Worm (Caenorhabditis elegans) whole organism, L4 larva: ENCODE measurements around the gene C49C8.3.

Experiments used
- F37D6.2 ChIP-seq: sonication (generic microtip); optimal IDR thresholded peaks from 2 replicates; lab custom pipeline; 2016; ENCODE audit warnings: mild to moderate bottlenecking, missing genetic modification characterization, missing compliant biosample characterization
- R02D3.7 ChIP-seq: fragments of 150-350 bp; sonication (generic microtip); optimal IDR thresholded peaks from 3 replicates; lab custom pipeline; 2014; ENCODE audit warnings: missing biosample characterization, missing genetic modification characterization
- T20F7.1 ChIP-seq: fragments of 200-800 bp; sonication (Bioruptor generic); optimal IDR thresholded peaks from 2 replicates; lab custom pipeline; 2018; ENCODE audit warnings: mild to moderate bottlenecking, missing genetic modification characterization, missing compliant biosample characterization
- T26A8.4 ChIP-seq: fragments of 200-800 bp; sonication (Bioruptor generic); IDR thresholded peaks from 2 replicates; pipeline ENCODE4 v1.3.6; 2022; ENCODE audit warnings: missing genetic modification characterization, missing compliant biosample characterization
- Y105C5A.15 ChIP-seq: fragments of 200-800 bp; sonication (Bioruptor generic); IDR thresholded peaks from 2 replicates; pipeline ENCODE4 v1.3.6; 2022; ENCODE audit warnings: missing genetic modification characterization, missing compliant biosample characterization
- Y48G9A.11 ChIP-seq: fragments of 200-800 bp; sonication (Bioruptor generic); IDR thresholded peaks from 2 replicates; pipeline ENCODE4 v1.3.6; 2022; ENCODE audit warnings: missing genetic modification reagents, missing genetic modification characterization, missing compliant biosample characterization
- ZK546.5 ChIP-seq, 2 experiments: sonication (generic microtip); optimal IDR thresholded peaks; 2 replicates each; lab custom pipeline; 2017; ENCODE audit warnings: missing biosample characterization in 2 of 2, missing genetic modification characterization in 2 of 2
- aha-1 ChIP-seq: fragments of 150-350 bp; peaks from one replicate; lab custom pipeline; 2014; ENCODE audit warnings: missing biosample characterization, missing genetic modification characterization
- arid-1 ChIP-seq: fragments of 200-800 bp; sonication (Bioruptor generic); conservative IDR thresholded peaks from 2 replicates; pipeline ENCODE4 v1.3.6; 2022; ENCODE audit warnings: missing genetic modification reagents, missing genetic modification characterization, missing compliant biosample characterization
- ceh-20 ChIP-seq: fragments of 200-800 bp; sonication (Bioruptor generic); IDR thresholded peaks from 2 replicates; pipeline ENCODE4 v1.3.6; 2022; ENCODE audit warnings: missing genetic modification reagents, missing genetic modification characterization, missing compliant biosample characterization
- ceh-28 ChIP-seq: fragments of 150-350 bp; optimal IDR thresholded peaks from 2 replicates; lab custom pipeline; 2014; ENCODE audit warnings: missing biosample characterization, missing genetic modification reagents, missing genetic modification characterization
- ceh-62 ChIP-seq: sonication (generic microtip); optimal IDR thresholded peaks from 2 replicates; lab custom pipeline; 2017; ENCODE audit warnings: missing biosample characterization, missing genetic modification characterization
- cey-2 ChIP-seq: sonication (generic microtip); optimal IDR thresholded peaks from 3 replicates; lab custom pipeline; 2017; ENCODE audit warnings: missing genetic modification characterization, mild to moderate bottlenecking, missing compliant biosample characterization, antibody characterized with exemption, borderline replicate concordance; ENCODE audit not compliant: insufficient read depth
- dve-1 ChIP-seq: sonication (generic microtip); optimal IDR thresholded peaks from 2 replicates; lab custom pipeline; 2017; ENCODE audit warnings: antibody characterized with exemption, mild to moderate bottlenecking, missing genetic modification characterization, missing compliant biosample characterization; ENCODE audit not compliant: insufficient read depth
- egl-27 ChIP-seq: sonication (generic microtip); optimal IDR thresholded peaks from 3 replicates; lab custom pipeline; 2017; ENCODE audit warnings: missing biosample characterization, missing genetic modification reagents, missing genetic modification characterization
- egl-43 ChIP-seq: fragments of 200-800 bp; sonication (Bioruptor generic); IDR thresholded peaks from 2 replicates; pipeline ENCODE4 v1.3.6; 2022; ENCODE audit warnings: missing genetic modification reagents, missing genetic modification characterization, missing compliant biosample characterization
- fkh-10 ChIP-seq: fragments of 150-350 bp; optimal IDR thresholded peaks from 2 replicates; lab custom pipeline; 2014; ENCODE audit warnings: missing biosample characterization, missing genetic modification reagents, missing genetic modification characterization
- fos-1 ChIP-seq: fragments of 150-350 bp; optimal IDR thresholded peaks from 2 replicates; lab custom pipeline; 2014; ENCODE audit warnings: missing biosample characterization, missing genetic modification characterization
- gei-8 ChIP-seq: fragments of 200-800 bp; sonication (Bioruptor generic); optimal IDR thresholded peaks from 2 replicates; lab custom pipeline; 2018; ENCODE audit warnings: mild to moderate bottlenecking, missing genetic modification characterization, missing compliant biosample characterization
- hlh-30 ChIP-seq: sonication (generic microtip); optimal IDR thresholded peaks from 2 replicates; lab custom pipeline; 2017; ENCODE audit warnings: antibody characterized with exemption, mild to moderate bottlenecking, missing genetic modification characterization, missing compliant biosample characterization; ENCODE audit not compliant: insufficient read depth
- hmg-1.1 ChIP-seq: fragments of 200-800 bp; sonication (Bioruptor generic); IDR thresholded peaks from 2 replicates; pipeline ENCODE4 v1.3.6; 2022; ENCODE audit warnings: missing genetic modification reagents, missing genetic modification characterization, missing compliant biosample characterization
- jun-1 ChIP-seq: fragments of 150-350 bp; optimal IDR thresholded peaks from 2 replicates; lab custom pipeline; 2014; ENCODE audit warnings: missing biosample characterization, missing genetic modification reagents, missing genetic modification characterization
- lin-39 ChIP-seq: fragments of 150-350 bp; optimal IDR thresholded peaks from 2 replicates; lab custom pipeline; 2014; ENCODE audit warnings: missing biosample characterization, missing genetic modification reagents, missing genetic modification characterization
- lir-3 ChIP-seq: sonication (generic microtip); optimal IDR thresholded peaks from 2 replicates; lab custom pipeline; 2016; ENCODE audit warnings: mild to moderate bottlenecking, missing genetic modification characterization, missing compliant biosample characterization
- madf-5 ChIP-seq, 2 experiments: fragments of 200-800 bp; sonication (Bioruptor generic); IDR thresholded peaks; 2 replicates each; pipeline ENCODE4 v1.3.6; 2022; ENCODE audit warnings: missing compliant biosample characterization in 2 of 2, missing genetic modification characterization in 2 of 2
- mdt-29 ChIP-seq: fragments of 200-800 bp; sonication (Bioruptor generic); IDR thresholded peaks from 2 replicates; pipeline ENCODE4 v1.3.6; 2022; ENCODE audit warnings: missing genetic modification reagents, missing genetic modification characterization, missing compliant biosample characterization
- mep-1 ChIP-seq: fragments of 150-350 bp; sonication (generic microtip); optimal IDR thresholded peaks from 3 replicates; lab custom pipeline; 2014; ENCODE audit warnings: missing biosample characterization, missing genetic modification characterization
- mxl-3 ChIP-seq: fragments of 200-800 bp; sonication (Bioruptor generic); optimal IDR thresholded peaks from 2 replicates; lab custom pipeline; 2018; ENCODE audit warnings: mild to moderate bottlenecking, missing genetic modification characterization, missing compliant biosample characterization
- nhr-102 ChIP-seq: sonication (generic microtip); optimal IDR thresholded peaks from 2 replicates; lab custom pipeline; 2016; ENCODE audit warnings: mild to moderate bottlenecking, missing genetic modification characterization, moderate library complexity, missing compliant biosample characterization
- nhr-11 ChIP-seq: fragments of 150-350 bp; optimal IDR thresholded peaks from 2 replicates; lab custom pipeline; 2014; ENCODE audit warnings: missing biosample characterization, missing genetic modification characterization
- nhr-25 ChIP-seq: sonication (generic microtip); optimal IDR thresholded peaks from 2 replicates; lab custom pipeline; 2017; ENCODE audit warnings: missing genetic modification characterization, mild to moderate bottlenecking, missing compliant biosample characterization, antibody characterized with exemption, moderate library complexity, borderline replicate concordance; ENCODE audit not compliant: insufficient read depth
- nhr-76 ChIP-seq: fragments of 150-350 bp; optimal IDR thresholded peaks from 2 replicates; lab custom pipeline; 2014; ENCODE audit warnings: missing biosample characterization, missing genetic modification characterization
- php-3 ChIP-seq: fragments of 200-800 bp; sonication (Bioruptor generic); IDR thresholded peaks from 2 replicates; pipeline ENCODE4 v1.3.6; 2022; ENCODE audit warnings: missing genetic modification reagents, missing genetic modification characterization, missing compliant biosample characterization
- pqm-1 ChIP-seq: sonication (generic microtip); optimal IDR thresholded peaks from 2 replicates; lab custom pipeline; 2017; ENCODE audit warnings: missing biosample characterization, missing genetic modification characterization
- set-16 ChIP-seq: fragments of 200-800 bp; sonication (Bioruptor generic); IDR thresholded peaks from 2 replicates; pipeline ENCODE4 v1.3.6; 2022; ENCODE audit warnings: missing genetic modification reagents, missing genetic modification characterization, missing compliant biosample characterization
- skn-1 ChIP-seq: fragments of 150-350 bp; optimal IDR thresholded peaks from 2 replicates; lab custom pipeline; 2014; ENCODE audit warnings: missing biosample characterization, missing genetic modification characterization
- snpc-1.2 ChIP-seq: fragments of 200-800 bp; sonication (Bioruptor generic); IDR thresholded peaks from 2 replicates; pipeline ENCODE4 v1.3.6; 2022; ENCODE audit warnings: missing genetic modification reagents, missing genetic modification characterization, missing compliant biosample characterization
- tra-1 ChIP-seq: fragments of 200-800 bp; sonication (Bioruptor generic); IDR thresholded peaks from 2 replicates; pipeline ENCODE4 v1.3.6; 2022; ENCODE audit warnings: missing genetic modification reagents, missing genetic modification characterization, missing compliant biosample characterization
- unc-39 ChIP-seq: sonication (generic microtip); optimal IDR thresholded peaks from 2 replicates; lab custom pipeline; 2017; ENCODE audit warnings: missing biosample characterization, missing genetic modification characterization
- vab-7 ChIP-seq: fragments of 200-800 bp; sonication (Bioruptor generic); IDR thresholded peaks from 2 replicates; pipeline ENCODE4 v1.3.6; 2022; ENCODE audit warnings: missing genetic modification reagents, missing genetic modification characterization, missing compliant biosample characterization
- zfp-2 ChIP-seq: sonication (generic microtip); optimal IDR thresholded peaks from 2 replicates; lab custom pipeline; 2016; ENCODE audit warnings: mild to moderate bottlenecking, missing genetic modification characterization, missing compliant biosample characterization
- ztf-11 ChIP-seq: fragments of 150-350 bp; optimal IDR thresholded peaks from 2 replicates; lab custom pipeline; 2014; ENCODE audit warnings: missing biosample characterization, missing genetic modification characterization
- ztf-7 ChIP-seq: fragments of 150-350 bp; optimal IDR thresholded peaks from 2 replicates; lab custom pipeline; 2014; ENCODE audit warnings: missing biosample characterization, missing genetic modification characterization

C49C8.3 gene

ce11 chrIV:8654115-8654628 is 9.6 kb downstream of the C49C8.3 start, which contains the start of gene C49C8.1:
C49C8.1 (plus strand) TSS chrIV:8654578.
- TF ChIP-seq php-3 (GFP tag; lab: Robert Waterston, UW) (peak; percentile 72), ceh-20 (GFP tag; lab: Robert Waterston, UW) (peak; percentile 34; the same call in 1 of the 2 replicates), aha-1 (tag; lab: Kevin White, UChicago) (peak; percentile 60), mep-1 (tag; lab: Kevin White, UChicago) (no peak), hmg-1.1 (GFP tag; lab: Robert Waterston, UW) (no peak), nhr-76 (no peak), egl-43 (no peak)

- TF ChIP-seq skn-1 (tag; lab: Kevin White, UChicago) (no peak), nhr-25 (tag; lab: Kevin White, UChicago) (no peak)
Measured at ce11 chrIV:8658122-8658521, 13.6 kb downstream of the C49C8.3 start, which contains the start of gene C49C8.6. C49C8.6 (minus strand) TSS chrIV:8658222.

DNA sequence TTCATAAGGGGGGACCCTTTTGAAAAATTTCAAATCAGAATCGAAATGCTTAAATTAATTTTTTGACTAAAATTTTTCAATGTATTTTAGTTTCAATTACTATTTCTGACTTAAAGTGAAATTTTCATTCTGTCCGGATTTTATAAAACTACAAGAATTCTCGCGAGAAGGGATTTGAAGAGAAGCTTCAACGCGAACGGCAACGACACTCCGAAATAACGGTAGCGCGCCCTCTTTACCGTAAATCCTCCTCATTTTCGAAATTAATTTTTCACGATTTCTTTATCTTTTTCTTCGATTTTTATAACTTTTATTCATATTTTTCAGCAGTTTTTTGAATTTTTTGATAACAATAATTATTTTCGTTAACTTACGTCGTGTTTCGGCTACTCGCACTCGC is 21.2 kb downstream of the C49C8.3 start:
- TF ChIP-seq unc-39, result no peak
- no peak for TF ChIP-seq hmg-1.1 (GFP tag; lab: Robert Waterston, UW)
- no peak for TF ChIP-seq fos-1
- no peak for TF ChIP-seq ztf-11
- TF ChIP-seq T20F7.1 (GFP tag; lab: Kevin White, UChicago), result peak; percentile 89
- no peak for TF ChIP-seq nhr-25 (tag; lab: Kevin White, UChicago)
- no peak for TF ChIP-seq fkh-10
- no peak for TF ChIP-seq T26A8.4 (GFP tag; lab: Robert Waterston, UW)
- no peak for TF ChIP-seq egl-27 (tag; lab: Kevin White, UChicago)
- TF ChIP-seq mep-1 (tag; lab: Kevin White, UChicago), result no peak
- no peak for TF ChIP-seq cey-2
- no peak for TF ChIP-seq gei-8 (GFP tag; lab: Kevin White, UChicago)
- TF ChIP-seq Y48G9A.11 (GFP tag; lab: Robert Waterston, UW), result peak; percentile 99
- no peak for TF ChIP-seq nhr-102 (tag; lab: Kevin White, UChicago)
- TF ChIP-seq madf-5 (GFP tag; IDR thresholded peaks at IDR 0.05; lab: Robert Waterston, UW), result no peak
- TF ChIP-seq lin-39, result no peak
- TF ChIP-seq jun-1 (tag; lab: Kevin White, UChicago), result no peak
- TF ChIP-seq ZK546.5 (tag; optimal IDR thresholded peaks at IDR 0.05; lab: Kevin White, UChicago), result no peak
- TF ChIP-seq snpc-1.2 (GFP tag; lab: Robert Waterston, UW), result no peak
- no peak for TF ChIP-seq vab-7 (GFP tag; lab: Robert Waterston, UW)
- peak; percentile 47 for TF ChIP-seq R02D3.7 (tag; lab: Kevin White, UChicago)
- TF ChIP-seq ceh-28, result no peak
- TF ChIP-seq tra-1, result no peak
- no peak for TF ChIP-seq nhr-11 (tag; lab: Kevin White, UChicago)
- TF ChIP-seq mxl-3 (GFP tag; lab: Kevin White, UChicago), result no peak
- no peak for TF ChIP-seq hlh-30 (tag; lab: Kevin White, UChicago)
- TF ChIP-seq ztf-7 (tag; lab: Kevin White, UChicago), result no peak

- peak; percentile 57 for TF ChIP-seq Y48G9A.11 (GFP tag; lab: Robert Waterston, UW)
- peak; percentile 92; the same call in 1 of the 2 replicates for TF ChIP-seq set-16 (GFP tag; lab: Robert Waterston, UW)
Measured at ce11 chrIV:8667155-8667554, 22.6 kb downstream of the C49C8.3 start.

- TF ChIP-seq nhr-76, result no peak
- no peak for TF ChIP-seq ceh-62 (tag; lab: Kevin White, UChicago)
- no peak for TF ChIP-seq ceh-20 (GFP tag; lab: Robert Waterston, UW)
- no peak for TF ChIP-seq Y105C5A.15 (GFP tag; lab: Robert Waterston, UW)
- no peak for TF ChIP-seq zfp-2 (tag; lab: Kevin White, UChicago)
- no peak for TF ChIP-seq mxl-3 (GFP tag; lab: Kevin White, UChicago)
- TF ChIP-seq F37D6.2 (tag; lab: Kevin White, UChicago), result no peak
- no peak for TF ChIP-seq dve-1 (tag; lab: Kevin White, UChicago)
- no peak for TF ChIP-seq aha-1 (tag; lab: Kevin White, UChicago)
- no peak for TF ChIP-seq mdt-29 (GFP tag; lab: Robert Waterston, UW)
- TF ChIP-seq pqm-1 (tag; lab: Kevin White, UChicago), result no peak
- TF ChIP-seq arid-1 (GFP tag; lab: Robert Waterston, UW), result no peak
- no peak for TF ChIP-seq lir-3 (tag; lab: Kevin White, UChicago)
- no peak for TF ChIP-seq fkh-10
Measured at ce11 chrIV:8668635-8669034, 24.1 kb downstream of the C49C8.3 start, which contains the start of gene cdh-5. cdh-5 (plus strand) TSS chrIV:8668935.
